Fruit fly (Drosophila melanogaster): ENCODE results near the gene CG2201.

Gene CG2201

dm6 chr2L:21657426-21657825 is 33.5 kb upstream of the CG2201 start (continued):
- TF ChIP-seq lz (GFP tag; optimal IDR thresholded peaks at IDR 0.05) (peak; percentile 62), cyc (GFP tag; optimal IDR thresholded peaks at IDR 0.05) (peak; percentile 34), vri (GFP tag; optimal IDR thresholded peaks at IDR 0.05) (no peak), acj6 (GFP tag; optimal IDR thresholded peaks at IDR 0.05) (peak; percentile 47), ss (GFP tag; optimal IDR thresholded peaks at IDR 0.05) (no peak), CG3919 (GFP tag; optimal IDR thresholded peaks at IDR 0.05) (no peak), CG31627 (GFP tag; optimal IDR thresholded peaks at IDR 0.05) (peak; percentile 60), Hr39 (GFP tag; optimal IDR thresholded peaks at IDR 0.05) (peak; percentile 59), CG11762 (GFP tag; optimal IDR thresholded peaks at IDR 0.05; ENCODE audit: insufficient read depth) (no peak), Ets21C (GFP tag; optimal IDR thresholded peaks at IDR 0.05) (no peak), CG3032 (tag; optimal IDR thresholded peaks at IDR 0.05) (peak; percentile 51), fd59A (GFP tag; optimal IDR thresholded peaks at IDR 0.05) (no peak), Lpt (GFP tag; optimal IDR thresholded peaks at IDR 0.05) (no peak)

DNA sequence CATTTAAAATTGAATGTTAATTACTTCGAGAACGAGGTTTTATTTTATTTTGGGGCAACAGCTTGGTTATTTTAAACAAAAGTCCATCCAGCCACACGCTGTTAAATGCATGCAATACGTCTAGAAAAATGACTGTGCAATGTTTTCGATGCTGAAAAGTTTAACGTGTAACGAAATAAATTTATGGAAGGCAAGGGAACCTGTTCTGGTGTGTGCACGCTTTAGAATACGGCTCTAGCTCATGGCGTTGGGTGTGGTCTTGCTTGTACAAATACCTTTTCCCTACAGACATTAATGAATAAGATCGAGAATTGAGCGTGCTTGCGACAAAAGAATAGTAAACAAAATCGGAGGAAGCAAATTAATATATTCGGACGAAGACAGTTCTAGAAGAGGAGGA is 24.9 kb upstream of the CG2201 start:
- TF ChIP-seq Ets21C (GFP tag; optimal IDR thresholded peaks at IDR 0.05), result no peak
- no peak for TF ChIP-seq salr (GFP tag; optimal IDR thresholded peaks at IDR 0.05)
- no peak for TF ChIP-seq CG4318 (GFP tag; optimal IDR thresholded peaks at IDR 0.05)
- no peak for TF ChIP-seq vri (GFP tag; optimal IDR thresholded peaks at IDR 0.05)
- TF ChIP-seq CG1621 (tag; optimal IDR thresholded peaks at IDR 0.05), result no peak
- no peak for TF ChIP-seq CG8632 (GFP tag; optimal IDR thresholded peaks at IDR 0.05)

DNA sequence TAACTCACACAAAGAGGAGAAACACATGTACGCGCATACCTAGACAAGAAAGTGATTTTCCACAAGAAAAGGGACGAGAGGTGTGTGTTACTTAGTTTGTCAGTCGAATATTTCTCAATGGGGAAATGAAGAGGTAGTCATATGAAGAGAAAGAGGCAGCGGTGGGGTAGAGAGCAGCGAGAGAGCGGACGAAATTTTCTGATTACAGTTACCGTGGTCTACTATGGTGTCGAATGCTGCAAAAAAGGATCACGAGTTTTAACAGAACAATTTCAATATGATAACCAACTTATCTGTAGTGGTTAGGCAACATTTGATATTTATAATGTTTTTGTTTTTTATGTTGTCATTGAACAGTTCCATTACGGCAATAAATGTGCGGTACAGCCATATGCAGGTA is 9.0 kb upstream of the CG2201 start:
- TF ChIP-seq topi (GFP tag; optimal IDR thresholded peaks at IDR 0.05) (no peak), svp (GFP tag) (peak; percentile 21), CG8119 (GFP tag; IDR thresholded peaks at IDR 0.05) (no peak), dac (GFP tag; optimal IDR thresholded peaks at IDR 0.05) (no peak), salr (GFP tag; optimal IDR thresholded peaks at IDR 0.05) (no peak), Hr38 (GFP tag; optimal IDR thresholded peaks at IDR 0.05) (no peak), CG3919 (GFP tag; optimal IDR thresholded peaks at IDR 0.05) (no peak)

DNA sequence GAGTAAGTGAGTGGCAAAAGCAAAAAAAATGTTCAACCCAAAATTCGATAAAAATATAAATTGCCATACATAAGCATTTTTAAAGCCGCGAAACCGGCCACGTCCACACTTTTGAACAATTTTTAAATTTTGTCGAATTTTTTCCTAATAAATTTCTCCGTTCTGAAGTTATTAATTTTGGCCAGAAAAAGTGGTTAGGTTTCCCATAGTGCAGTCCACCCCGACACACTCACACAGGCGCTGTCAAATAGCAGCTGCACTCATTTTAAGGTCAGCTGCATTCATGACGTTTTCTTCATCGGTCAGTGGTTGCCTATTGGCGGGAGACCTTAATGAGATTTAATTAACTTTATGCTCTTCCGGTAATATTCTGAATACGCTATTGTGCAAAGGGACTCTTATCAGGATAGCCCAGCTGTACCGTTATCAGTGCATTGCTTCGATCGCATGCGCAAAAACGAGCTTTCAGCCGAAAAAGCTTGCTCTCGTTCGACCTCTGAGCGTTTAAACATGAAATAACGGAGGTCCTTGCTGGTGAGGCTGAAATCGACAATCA is 8.2 kb upstream of the CG2201 start, which contains the start of gene Ac3:
Ac3 (plus strand) TSS at position 556 of the 556 bp plus-strand sequence.
- TF ChIP-seq CG8632 (GFP tag; optimal IDR thresholded peaks at IDR 0.05) (no peak), CG6808 (GFP tag; optimal IDR thresholded peaks at IDR 0.05) (no peak), svp (GFP tag) (peak; percentile 64)

- TF ChIP-seq Eip93F (GFP tag; optimal IDR thresholded peaks at IDR 0.05) (no peak), dac (GFP tag; optimal IDR thresholded peaks at IDR 0.05) (no peak), OdsH (GFP tag; optimal IDR thresholded peaks at IDR 0.05) (no peak), CG15336 (GFP tag; IDR thresholded peaks at IDR 0.05) (no peak), spab (GFP tag; optimal IDR thresholded peaks at IDR 0.05) (no peak), net (GFP tag; optimal IDR thresholded peaks at IDR 0.05) (no peak), Met (GFP tag; optimal IDR thresholded peaks at IDR 0.05) (no peak), lz (GFP tag; optimal IDR thresholded peaks at IDR 0.05) (no peak), CG6808 (GFP tag; optimal IDR thresholded peaks at IDR 0.05) (no peak), svp (GFP tag) (no peak), Hr39 (GFP tag; optimal IDR thresholded peaks at IDR 0.05) (no peak), topi (GFP tag; optimal IDR thresholded peaks at IDR 0.05) (no peak), CG6854 (GFP tag; optimal IDR thresholded peaks at IDR 0.05) (no peak), Hr38 (GFP tag; optimal IDR thresholded peaks at IDR 0.05) (no peak), CG8319 (GFP tag; optimal IDR thresholded peaks at IDR 0.05) (no peak), cyc (GFP tag; optimal IDR thresholded peaks at IDR 0.05) (no peak), salr (GFP tag; optimal IDR thresholded peaks at IDR 0.05) (no peak), CG31627 (GFP tag; optimal IDR thresholded peaks at IDR 0.05) (no peak), CG10631 (GFP tag; optimal IDR thresholded peaks at IDR 0.05) (no peak), achi (GFP tag; optimal IDR thresholded peaks at IDR 0.05) (no peak)
Observed at dm6 chr2L:21630563-21630817, 6.6 kb upstream of the CG2201 start.

Data from whole organism, prepupa.